Worm (Caenorhabditis elegans) whole organism, L1 larva: ENCODE measurements around the gene sre-43.

Experiments used
- C34B4.2 ChIP-seq: sonication (generic microtip); optimal IDR thresholded peaks from 2 replicates; lab custom pipeline; 2017; ENCODE audit warnings: mild to moderate bottlenecking, missing genetic modification characterization, missing compliant biosample characterization
- aha-1 ChIP-seq: fragments of 150-350 bp; optimal IDR thresholded peaks from 2 replicates; lab custom pipeline; 2014; ENCODE audit warnings: missing biosample characterization, missing genetic modification characterization
- alr-1 ChIP-seq: fragments of 200-800 bp; sonication (Bioruptor generic); optimal IDR thresholded peaks from 2 replicates; lab custom pipeline; 2018; ENCODE audit warnings: borderline replicate concordance, mild to moderate bottlenecking, missing genetic modification characterization, missing compliant biosample characterization
- aly-2 ChIP-seq: fragments of 150-350 bp; optimal IDR thresholded peaks from 2 replicates; lab custom pipeline; 2014; ENCODE audit warnings: missing biosample characterization, missing genetic modification characterization
- ama-1 ChIP-seq: fragments of 150-350 bp; optimal IDR thresholded peaks from 2 replicates; lab custom pipeline; 2014
- ceh-8 ChIP-seq: fragments of 200-800 bp; sonication (Bioruptor generic); optimal IDR thresholded peaks from 2 replicates; lab custom pipeline; 2018; ENCODE audit warnings: mild to moderate bottlenecking, missing genetic modification characterization, moderate library complexity, missing compliant biosample characterization
- ceh-82 ChIP-seq, 3 experiments: fragments of 150-350 bp in 1 of 3; sonication (generic microtip) in 2 of 3; optimal IDR thresholded peaks; 2 replicates each; lab custom pipeline; 2014 to 2017; ENCODE audit warnings: missing biosample characterization in 3 of 3, missing genetic modification characterization in 3 of 3
- ceh-88 ChIP-seq: fragments of 200-800 bp; sonication (Bioruptor generic); IDR thresholded peaks from 2 replicates; pipeline ENCODE4 v1.3.6; 2022; ENCODE audit warnings: missing genetic modification characterization, missing compliant biosample characterization
- ces-1 ChIP-seq: fragments of 150-350 bp; optimal IDR thresholded peaks from 2 replicates; lab custom pipeline; 2014; ENCODE audit warnings: missing biosample characterization, missing genetic modification reagents, missing genetic modification characterization
- efl-1 ChIP-seq, 4 experiments: fragments of 150-350 bp; optimal IDR thresholded peaks in 3 of 4; peaks in 1 of 4; 1 replicate in 1 of 4; 2 replicates in 3 of 4; lab custom pipeline; 2014; ENCODE audit warnings: missing biosample characterization in 2 of 4, missing genetic modification characterization in 2 of 4, missing genetic modification reagents in 2 of 4
- efl-3 ChIP-seq: fragments of 200-800 bp; sonication (Bioruptor generic); optimal IDR thresholded peaks from 2 replicates; lab custom pipeline; 2018; ENCODE audit warnings: mild to moderate bottlenecking, missing genetic modification characterization, missing compliant biosample characterization
- egl-13 ChIP-seq: sonication (generic microtip); optimal IDR thresholded peaks from 2 replicates; lab custom pipeline; 2016; ENCODE audit warnings: missing genotype, missing genetic modification reagents, missing genetic modification characterization, missing compliant biosample characterization
- ets-5 ChIP-seq: fragments of 200-800 bp; sonication (Bioruptor generic); IDR thresholded peaks from 2 replicates; pipeline ENCODE4 v1.3.6; 2022; ENCODE audit warnings: missing genetic modification characterization, missing compliant biosample characterization
- fkh-10 ChIP-seq: sonication (generic microtip); optimal IDR thresholded peaks from 2 replicates; lab custom pipeline; 2017; ENCODE audit warnings: missing biosample characterization, missing genetic modification reagents, missing genetic modification characterization
- fkh-4 ChIP-seq: sonication (generic microtip); optimal IDR thresholded peaks from 2 replicates; lab custom pipeline; 2016; ENCODE audit warnings: missing compliant biosample characterization, missing genetic modification characterization, borderline replicate concordance
- fkh-8 ChIP-seq: sonication (generic microtip); optimal IDR thresholded peaks from 2 replicates; lab custom pipeline; 2016; ENCODE audit warnings: mild to moderate bottlenecking, missing genetic modification characterization, missing compliant biosample characterization
- fos-1 ChIP-seq: fragments of 150-350 bp; optimal IDR thresholded peaks from 2 replicates; lab custom pipeline; 2014; ENCODE audit warnings: missing biosample characterization, missing genetic modification characterization
- grh-1 ChIP-seq: fragments of 200-800 bp; sonication (Bioruptor generic); IDR thresholded peaks from 2 replicates; pipeline ENCODE4 v1.3.6; 2022; ENCODE audit warnings: missing genetic modification reagents, missing genetic modification characterization, missing compliant biosample characterization
- hlh-17 ChIP-seq: fragments of 200-800 bp; sonication (Bioruptor generic); optimal IDR thresholded peaks from 2 replicates; lab custom pipeline; 2018; ENCODE audit warnings: missing genetic modification characterization, mild to moderate bottlenecking, missing compliant biosample characterization, moderate library complexity, borderline replicate concordance
- hlh-4 ChIP-seq: sonication (generic microtip); optimal IDR thresholded peaks from 2 replicates; lab custom pipeline; 2016; ENCODE audit warnings: mild to moderate bottlenecking, missing genetic modification characterization, missing compliant biosample characterization
- irx-1 ChIP-seq: sonication (generic microtip); optimal IDR thresholded peaks from 2 replicates; lab custom pipeline; 2016; ENCODE audit warnings: missing genetic modification characterization, missing compliant biosample characterization
- isw-1 ChIP-seq: fragments of 200-800 bp; sonication (Bioruptor generic); IDR thresholded peaks from 2 replicates; pipeline ENCODE4 v1.3.6; 2022; ENCODE audit warnings: missing genetic modification characterization, missing compliant biosample characterization
- jun-1 ChIP-seq: fragments of 150-350 bp; optimal IDR thresholded peaks from 2 replicates; lab custom pipeline; 2014; ENCODE audit warnings: missing biosample characterization, missing genetic modification reagents, missing genetic modification characterization
- lin-13 ChIP-seq: fragments of 150-350 bp; optimal IDR thresholded peaks from 2 replicates; lab custom pipeline; 2014; ENCODE audit warnings: missing biosample characterization, missing genetic modification reagents, missing genetic modification characterization
- lin-14 ChIP-seq: fragments of 200-800 bp; sonication (Bioruptor generic); optimal IDR thresholded peaks from 2 replicates; lab custom pipeline; 2018; ENCODE audit warnings: mild to moderate bottlenecking, missing genetic modification characterization, moderate library complexity, missing compliant biosample characterization
- lin-15B ChIP-seq: fragments of 150-350 bp; sonication (generic microtip); optimal IDR thresholded peaks from 3 replicates; lab custom pipeline; 2014; ENCODE audit warnings: missing biosample characterization, missing genetic modification characterization
- mab-9 ChIP-seq: fragments of 200-800 bp; sonication (Bioruptor generic); IDR thresholded peaks from 2 replicates; pipeline ENCODE4 v1.3.6; 2022; ENCODE audit warnings: missing genetic modification reagents, missing genetic modification characterization, missing compliant biosample characterization
- mdl-1 ChIP-seq, 2 experiments: fragments of 150-350 bp; optimal IDR thresholded peaks; 2 replicates each; lab custom pipeline; 2014 to 2017; ENCODE audit warnings: missing biosample characterization in 2 of 2, missing genetic modification characterization in 2 of 2, inconsistent platforms in 1 of 2
- mep-1 ChIP-seq: fragments of 150-350 bp; optimal IDR thresholded peaks from 2 replicates; lab custom pipeline; 2014; ENCODE audit warnings: missing biosample characterization, missing genetic modification characterization
- nhr-11 ChIP-seq: fragments of 150-350 bp; optimal IDR thresholded peaks from 2 replicates; lab custom pipeline; 2014; ENCODE audit warnings: missing biosample characterization, missing genetic modification characterization
- nhr-12 ChIP-seq: sonication (generic microtip); optimal IDR thresholded peaks from 2 replicates; lab custom pipeline; 2017; ENCODE audit warnings: missing biosample characterization, missing genetic modification characterization
- nhr-28 ChIP-seq: fragments of 150-350 bp; optimal IDR thresholded peaks from 2 replicates; lab custom pipeline; 2014; ENCODE audit warnings: missing biosample characterization, missing genetic modification characterization
- nhr-47 ChIP-seq: sonication (generic microtip); optimal IDR thresholded peaks from 2 replicates; lab custom pipeline; 2016; ENCODE audit warnings: mild to moderate bottlenecking, missing genetic modification characterization, moderate library complexity, missing compliant biosample characterization
- nhr-71 ChIP-seq: sonication (generic microtip); optimal IDR thresholded peaks from 2 replicates; lab custom pipeline; 2016; ENCODE audit warnings: mild to moderate bottlenecking, missing genetic modification characterization, moderate library complexity, missing compliant biosample characterization
- nhr-76 ChIP-seq: sonication (generic microtip); optimal IDR thresholded peaks from 2 replicates; lab custom pipeline; 2017; ENCODE audit warnings: missing biosample characterization, missing genetic modification characterization
- nhr-77 ChIP-seq: fragments of 150-350 bp; optimal IDR thresholded peaks from 2 replicates; lab custom pipeline; 2014; ENCODE audit warnings: missing biosample characterization, missing genetic modification characterization
- nhr-84 ChIP-seq: sonication (generic microtip); optimal IDR thresholded peaks from 2 replicates; lab custom pipeline; 2017; ENCODE audit warnings: missing biosample characterization, missing genetic modification characterization
- nhr-85 ChIP-seq: sonication (generic microtip); peaks from one replicate; lab custom pipeline; 2016; ENCODE audit warnings: missing genetic modification characterization, inconsistent platforms, missing compliant biosample characterization
- nhr-90 ChIP-seq: sonication (generic microtip); optimal IDR thresholded peaks from 2 replicates; lab custom pipeline; 2016; ENCODE audit warnings: mild to moderate bottlenecking, missing genetic modification characterization, missing compliant biosample characterization; ENCODE audit not compliant: poor library complexity
- pag-3 ChIP-seq: sonication (generic microtip); optimal IDR thresholded peaks from 2 replicates; lab custom pipeline; 2017; ENCODE audit warnings: missing genetic modification characterization, mild to moderate bottlenecking, missing compliant biosample characterization, antibody characterized with exemption, borderline replicate concordance; ENCODE audit not compliant: insufficient read depth
- snu-23 ChIP-seq: sonication (generic microtip); optimal IDR thresholded peaks from 2 replicates; lab custom pipeline; 2016; ENCODE audit warnings: missing genetic modification characterization, missing compliant biosample characterization
- sox-4 ChIP-seq: sonication (generic microtip); optimal IDR thresholded peaks from 2 replicates; lab custom pipeline; 2016; ENCODE audit warnings: missing genetic modification characterization, missing compliant biosample characterization
- sptf-1 ChIP-seq: fragments of 150-350 bp; optimal IDR thresholded peaks from 2 replicates; lab custom pipeline; 2014; ENCODE audit warnings: missing biosample characterization, missing genetic modification characterization
- swsn-7 ChIP-seq: sonication (generic microtip); optimal IDR thresholded peaks from 2 replicates; lab custom pipeline; 2016; ENCODE audit warnings: missing genetic modification characterization, missing compliant biosample characterization
- tbx-2 ChIP-seq: sonication (generic microtip); optimal IDR thresholded peaks from 2 replicates; lab custom pipeline; 2016; ENCODE audit warnings: missing genetic modification characterization, missing compliant biosample characterization
- tlp-1 ChIP-seq: fragments of 150-350 bp; optimal IDR thresholded peaks from 2 replicates; lab custom pipeline; 2014; ENCODE audit warnings: missing biosample characterization, missing genetic modification characterization
- unc-130 ChIP-seq: fragments of 150-350 bp; optimal IDR thresholded peaks from 2 replicates; lab custom pipeline; 2017; ENCODE audit warnings: missing biosample characterization, missing genetic modification characterization, inconsistent platforms
- unc-30 ChIP-seq: sonication (generic microtip); optimal IDR thresholded peaks from 2 replicates; lab custom pipeline; 2017; ENCODE audit warnings: missing biosample characterization, missing genetic modification characterization
- unc-62 ChIP-seq: fragments of 150-350 bp; optimal IDR thresholded peaks from 2 replicates; lab custom pipeline; 2014; ENCODE audit warnings: missing biosample characterization, missing genetic modification reagents, missing genetic modification characterization
- unc-86 ChIP-seq: sonication (generic microtip); optimal IDR thresholded peaks from 2 replicates; lab custom pipeline; 2016; ENCODE audit warnings: missing genetic modification characterization, missing compliant biosample characterization
- unc-98 ChIP-seq: fragments of 200-800 bp; sonication (Bioruptor generic); IDR thresholded peaks from 2 replicates; pipeline ENCODE4 v1.3.6; 2022; ENCODE audit warnings: missing genetic modification characterization, missing compliant biosample characterization
- vab-15 ChIP-seq: sonication (generic microtip); optimal IDR thresholded peaks from 2 replicates; lab custom pipeline; 2017; ENCODE audit warnings: missing genotype, mild to moderate bottlenecking, missing genetic modification characterization, missing compliant biosample characterization
- zag-1 ChIP-seq: fragments of 150-350 bp; optimal IDR thresholded peaks from 2 replicates; lab custom pipeline; 2014; ENCODE audit warnings: missing biosample characterization, missing genetic modification characterization

The sre-43 gene

DNA sequence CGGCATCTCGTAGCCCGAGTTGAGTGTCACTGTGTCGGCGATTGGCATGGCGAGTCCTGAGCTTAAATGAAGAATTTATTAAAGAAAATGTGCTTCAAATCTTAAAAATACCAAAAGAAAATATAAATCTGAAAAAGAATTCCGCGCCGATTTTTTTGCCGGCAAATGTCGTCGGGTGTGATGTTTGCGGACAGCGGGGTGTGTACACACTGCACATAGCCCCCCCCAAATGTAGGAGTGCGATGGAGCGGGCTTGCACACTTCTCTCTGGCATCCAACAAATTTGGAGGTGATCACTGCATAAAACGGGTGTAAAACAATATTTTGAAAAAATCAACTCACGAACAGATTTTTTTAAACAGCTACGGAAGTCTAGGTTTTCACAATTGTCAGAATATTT lies 7.3 kb upstream of the sre-43 start, which contains the start of gene Y39G8B.2 (continued):
- no peak for TF ChIP-seq nhr-28 (tag; lab: Kevin White, UChicago)
- peak; percentile 69 for TF ChIP-seq nhr-90
- peak; percentile 89 to 91 for TF ChIP-seq efl-1 (optimal IDR thresholded peaks at IDR 0.05; lab: Kevin White, UChicago)
- peak; percentile 86 to 98 for TF ChIP-seq efl-1 (GFP tag; optimal IDR thresholded peaks at IDR 0.05 in 1 of 2; lab: Kevin White, UChicago)
- TF ChIP-seq ets-5 = no peak
- peak; percentile 86 for TF ChIP-seq snu-23 (GFP tag; lab: Kevin White, UChicago)
- no peak for TF ChIP-seq hlh-4
- TF ChIP-seq nhr-11 (tag; lab: Kevin White, UChicago) = no peak
- no peak for TF ChIP-seq sox-4
- TF ChIP-seq isw-1 (GFP tag; lab: Robert Waterston, UW) = peak; percentile 80
- TF ChIP-seq aly-2 (tag; lab: Kevin White, UChicago) = peak; percentile 25
- TF ChIP-seq nhr-47 (tag; lab: Kevin White, UChicago) = peak; percentile 86
- TF ChIP-seq jun-1 = peak; percentile 79
- TF ChIP-seq unc-98 = peak; percentile 23; the same call in 1 of the 2 replicates
- no peak for TF ChIP-seq tlp-1 (tag; lab: Kevin White, UChicago)
- TF ChIP-seq ceh-8 (GFP tag; lab: Kevin White, UChicago) = no peak
- TF ChIP-seq fkh-10 (GFP tag; lab: Kevin White, UChicago) = peak; percentile 65
- TF ChIP-seq nhr-76 (tag; lab: Kevin White, UChicago) = no peak
- TF ChIP-seq mep-1 = peak; percentile 92
- TF ChIP-seq fos-1 = peak; percentile 70
- peak; percentile 61; the same call in 1 of the 2 replicates for TF ChIP-seq mab-9 (GFP tag; lab: Robert Waterston, UW)
- no peak for TF ChIP-seq nhr-84 (tag; lab: Kevin White, UChicago)
- TF ChIP-seq lin-14 (GFP tag; lab: Kevin White, UChicago) = peak; percentile 88
- peak; percentile 88 for TF ChIP-seq nhr-71 (tag; lab: Kevin White, UChicago)
- peak; percentile 58 for TF ChIP-seq egl-13 (tag; lab: Kevin White, UChicago)
- peak; percentile 46; the same call in 1 of the 2 replicates for TF ChIP-seq ceh-88 (GFP tag; lab: Robert Waterston, UW)
- TF ChIP-seq swsn-7 = peak; percentile 75
- no peak for TF ChIP-seq zag-1 (tag; lab: Kevin White, UChicago)
- no peak for TF ChIP-seq vab-15 (tag; lab: Kevin White, UChicago)
- no peak for TF ChIP-seq hlh-17 (GFP tag; lab: Kevin White, UChicago)
- no peak for TF ChIP-seq fkh-4 (tag; lab: Kevin White, UChicago)
- TF ChIP-seq lin-15B (tag; lab: Kevin White, UChicago) = peak; percentile 96
- no peak for TF ChIP-seq alr-1 (tag; lab: Kevin White, UChicago)
- peak; percentile 77 for TF ChIP-seq tbx-2
- TF ChIP-seq fkh-8 (tag; lab: Kevin White, UChicago) = peak; percentile 82
- TF ChIP-seq sptf-1 (tag; lab: Kevin White, UChicago) = no peak
- peak; percentile 59 for TF ChIP-seq aha-1
- TF ChIP-seq unc-30 (tag; lab: Kevin White, UChicago) = no peak
- peak; percentile 70 for TF ChIP-seq grh-1
- TF ChIP-seq irx-1 = peak; percentile 60
- no peak for TF ChIP-seq nhr-12
- no peak for TF ChIP-seq C34B4.2
- peak; percentile 38 for TF ChIP-seq pag-3
- no peak for TF ChIP-seq unc-62 (GFP tag; lab: Kevin White, UChicago)
- TF ChIP-seq nhr-85 (tag; lab: Kevin White, UChicago) = peak; percentile 83
- peak; percentile 4 to 93 (median 64) for TF ChIP-seq ceh-82 (tag; optimal IDR thresholded peaks at IDR 0.05; lab: Kevin White, UChicago)
- TF ChIP-seq lin-13 (GFP tag; lab: Kevin White, UChicago) = peak; percentile 87
- TF ChIP-seq nhr-77 (tag; lab: Kevin White, UChicago) = peak; percentile 93
- no peak for TF ChIP-seq ces-1 (GFP tag; lab: Kevin White, UChicago)
- TF ChIP-seq ama-1 (lab: Kevin White, UChicago) = no peak
- peak in 1 of 2 experiments; percentile 80 for TF ChIP-seq mdl-1 (tag; optimal IDR thresholded peaks at IDR 0.05; lab: Kevin White, UChicago)
- peak; percentile 77 for TF ChIP-seq unc-86 (tag; lab: Kevin White, UChicago)
- no peak for TF ChIP-seq efl-3
- TF ChIP-seq unc-130 (tag; lab: Kevin White, UChicago) = peak; percentile 71
